Worm (Caenorhabditis elegans) whole organism, young adult: ENCODE measurements around the gene rdy-2.

Source experiments
- F10E7.11 ChIP-seq: sonication (generic microtip); optimal IDR thresholded peaks from 2 replicates; lab custom pipeline; 2017; ENCODE audit warnings: mild to moderate bottlenecking, missing genetic modification characterization, moderate library complexity, missing compliant biosample characterization
- F37B4.10 ChIP-seq: fragments of 200-800 bp; sonication (Bioruptor generic); IDR thresholded peaks from 2 replicates; pipeline ENCODE4 v1.3.6; 2022; ENCODE audit warnings: missing genetic modification characterization, missing compliant biosample characterization
- F57A8.1 ChIP-seq: fragments of 200-800 bp; sonication (Bioruptor generic); optimal IDR thresholded peaks from 2 replicates; lab custom pipeline; 2018; ENCODE audit warnings: mild to moderate bottlenecking, missing genetic modification characterization, moderate library complexity, missing compliant biosample characterization
- K11D2.4 ChIP-seq: fragments of 200-800 bp; sonication (Bioruptor generic); IDR thresholded peaks from 2 replicates; pipeline ENCODE4 v1.3.6; 2022; ENCODE audit warnings: missing genetic modification reagents, missing genetic modification characterization, missing compliant biosample characterization
- T07F8.4 ChIP-seq: sonication (generic microtip); optimal IDR thresholded peaks from 2 replicates; lab custom pipeline; 2016; ENCODE audit warnings: mild to moderate bottlenecking, missing genetic modification characterization, moderate library complexity, missing compliant biosample characterization
- Y53F4B.3 ChIP-seq: fragments of 200-800 bp; sonication (Bioruptor generic); IDR thresholded peaks from 2 replicates; pipeline ENCODE4 v1.3.6; 2022; ENCODE audit warnings: missing genetic modification reagents, missing genetic modification characterization, missing compliant biosample characterization
- Y56A3A.18 ChIP-seq: fragments of 200-800 bp; sonication (Bioruptor generic); IDR thresholded peaks from 2 replicates; pipeline ENCODE4 v1.3.6; 2022; ENCODE audit warnings: missing genetic modification reagents, missing genetic modification characterization, missing compliant biosample characterization
- Y67H2A.10 ChIP-seq: fragments of 200-800 bp; sonication (Bioruptor generic); conservative IDR thresholded peaks from 2 replicates; pipeline ENCODE4 v1.3.6; 2022; ENCODE audit warnings: missing genetic modification reagents, missing genetic modification characterization, missing compliant biosample characterization
- Y79H2A.3 ChIP-seq: fragments of 200-800 bp; sonication (Bioruptor generic); conservative IDR thresholded peaks from 2 replicates; pipeline ENCODE4 v1.3.6; 2022; ENCODE audit warnings: missing genetic modification reagents, missing genetic modification characterization, missing compliant biosample characterization
- akir-1 ChIP-seq: fragments of 200-800 bp; sonication (Bioruptor generic); optimal IDR thresholded peaks from 2 replicates; lab custom pipeline; 2018; ENCODE audit warnings: mild to moderate bottlenecking, missing genetic modification characterization, moderate library complexity, missing compliant biosample characterization
- ama-1 ChIP-seq, 3 experiments: fragments of 150-350 bp in 1 of 3; sonication (generic microtip) in 2 of 3; optimal IDR thresholded peaks; 2 replicates each; lab custom pipeline; 2014 to 2018; ENCODE audit warnings: missing biosample characterization in 2 of 3, missing genetic modification characterization in 2 of 3, missing genetic modification reagents in 2 of 3
- aptf-2 ChIP-seq: fragments of 200-800 bp; sonication (Bioruptor generic); conservative IDR thresholded peaks from 2 replicates; pipeline ENCODE4 v1.3.6; 2022; ENCODE audit warnings: missing genetic modification reagents, missing genetic modification characterization, missing compliant biosample characterization
- athp-1 ChIP-seq: sonication (generic microtip); optimal IDR thresholded peaks from 2 replicates; lab custom pipeline; 2017; ENCODE audit warnings: mild to moderate bottlenecking, missing genetic modification characterization, missing compliant biosample characterization
- ccch-3 ChIP-seq: fragments of 200-800 bp; sonication (Bioruptor generic); optimal IDR thresholded peaks from 2 replicates; lab custom pipeline; 2018; ENCODE audit warnings: mild to moderate bottlenecking, missing genetic modification characterization, missing compliant biosample characterization
- cebp-1 ChIP-seq, 2 experiments: fragments of 200-800 bp in 1 of 2; sonication (Bioruptor generic) in 1 of 2; sonication (generic microtip) in 1 of 2; IDR thresholded peaks in 1 of 2; optimal IDR thresholded peaks in 1 of 2; 2 replicates each; pipeline versions ENCODE4 v1.3.6 to Lab custom; 2017 to 2022; ENCODE audit warnings: missing compliant biosample characterization in 2 of 2, missing genetic modification characterization in 2 of 2, mild to moderate bottlenecking in 1 of 2, missing genetic modification reagents in 1 of 2, moderate library complexity in 1 of 2
- ceh-40 ChIP-seq: fragments of 200-800 bp; sonication (Bioruptor generic); IDR thresholded peaks from 2 replicates; pipeline ENCODE4 v1.3.6; 2022; ENCODE audit warnings: missing genetic modification characterization, missing compliant biosample characterization
- chd-7 ChIP-seq: sonication (generic microtip); optimal IDR thresholded peaks from 2 replicates; lab custom pipeline; 2016; ENCODE audit warnings: mild to moderate bottlenecking, missing genetic modification characterization, moderate library complexity, missing compliant biosample characterization
- die-1 ChIP-seq: sonication (generic microtip); optimal IDR thresholded peaks from 2 replicates; lab custom pipeline; 2016; ENCODE audit warnings: missing genotype, mild to moderate bottlenecking, missing genetic modification characterization, missing compliant biosample characterization
- dpff-1 ChIP-seq: sonication (generic microtip); optimal IDR thresholded peaks from 2 replicates; lab custom pipeline; 2017; ENCODE audit warnings: mild to moderate bottlenecking, missing genetic modification characterization, missing compliant biosample characterization
- egl-44 ChIP-seq: fragments of 200-800 bp; sonication (Bioruptor generic); IDR thresholded peaks from 2 replicates; pipeline ENCODE4 v1.3.6; 2022; ENCODE audit warnings: missing genetic modification reagents, missing genetic modification characterization, missing compliant biosample characterization
- ekl-4 ChIP-seq: fragments of 200-800 bp; sonication (Bioruptor generic); IDR thresholded peaks from 2 replicates; pipeline ENCODE4 v1.3.6; 2022; ENCODE audit warnings: missing genetic modification reagents, missing genetic modification characterization, missing compliant biosample characterization
- gei-17 ChIP-seq: fragments of 200-800 bp; sonication (Bioruptor generic); optimal IDR thresholded peaks from 2 replicates; lab custom pipeline; 2018; ENCODE audit warnings: mild to moderate bottlenecking, missing genetic modification characterization, missing compliant biosample characterization
- him-1 ChIP-seq: sonication (generic microtip); optimal IDR thresholded peaks from 2 replicates; lab custom pipeline; 2016; ENCODE audit warnings: missing genotype, missing genetic modification reagents, missing genetic modification characterization, missing compliant biosample characterization
- hlh-26 ChIP-seq: fragments of 200-800 bp; sonication (Bioruptor generic); conservative IDR thresholded peaks from 2 replicates; pipeline ENCODE4 v1.3.6; 2022; ENCODE audit warnings: missing genetic modification reagents, missing genetic modification characterization, missing compliant biosample characterization
- hrde-1 ChIP-seq: sonication (generic microtip); optimal IDR thresholded peaks from 2 replicates; lab custom pipeline; 2016; ENCODE audit warnings: missing genetic modification characterization, mild to moderate bottlenecking, missing compliant biosample characterization, moderate library complexity, missing genotype, missing genetic modification reagents, borderline replicate concordance
- lsy-27 ChIP-seq: sonication (generic microtip); optimal IDR thresholded peaks from 2 replicates; lab custom pipeline; 2017; ENCODE audit warnings: missing genetic modification characterization, mild to moderate bottlenecking, missing compliant biosample characterization, antibody characterized with exemption, missing genotype, borderline replicate concordance; ENCODE audit not compliant: insufficient read depth
- mcd-1 ChIP-seq: fragments of 200-800 bp; sonication (Bioruptor generic); IDR thresholded peaks from 2 replicates; pipeline ENCODE4 v1.3.6; 2022; ENCODE audit warnings: missing genetic modification reagents, missing genetic modification characterization, missing compliant biosample characterization
- mxl-1 ChIP-seq: sonication (generic microtip); optimal IDR thresholded peaks from 2 replicates; lab custom pipeline; 2016; ENCODE audit warnings: missing genetic modification characterization, missing compliant biosample characterization
- nfya-2 ChIP-seq: fragments of 200-800 bp; sonication (Bioruptor generic); IDR thresholded peaks from 2 replicates; pipeline ENCODE4 v1.3.6; 2022; ENCODE audit warnings: missing genetic modification reagents, missing genetic modification characterization, missing compliant biosample characterization
- nhr-120 ChIP-seq: fragments of 200-800 bp; sonication (Bioruptor generic); IDR thresholded peaks from 2 replicates; pipeline ENCODE4 v1.3.6; 2022; ENCODE audit warnings: missing genetic modification characterization, missing compliant biosample characterization
- nhr-27 ChIP-seq: fragments of 200-800 bp; sonication (Bioruptor generic); optimal IDR thresholded peaks from 2 replicates; lab custom pipeline; 2018; ENCODE audit warnings: mild to moderate bottlenecking, missing genetic modification characterization, moderate library complexity, missing compliant biosample characterization
- nhr-80 ChIP-seq: sonication (generic microtip); optimal IDR thresholded peaks from 2 replicates; lab custom pipeline; 2016; ENCODE audit warnings: missing genetic modification characterization, missing compliant biosample characterization
- nhr-90 ChIP-seq: sonication (generic microtip); optimal IDR thresholded peaks from 2 replicates; lab custom pipeline; 2016; ENCODE audit warnings: missing genotype, mild to moderate bottlenecking, missing genetic modification characterization, missing compliant biosample characterization
- pha-4 ChIP-seq: fragments of 150-350 bp; sonication (generic microtip); optimal IDR thresholded peaks from 2 replicates; lab custom pipeline; 2014; ENCODE audit warnings: missing biosample characterization, missing genetic modification reagents, missing genetic modification characterization
- rcor-1 ChIP-seq: fragments of 200-800 bp; sonication (Bioruptor generic); IDR thresholded peaks from 2 replicates; pipeline ENCODE4 v1.3.6; 2022; ENCODE audit warnings: missing genetic modification reagents, missing genetic modification characterization, missing compliant biosample characterization
- repo-1 ChIP-seq: sonication (generic microtip); optimal IDR thresholded peaks from 2 replicates; lab custom pipeline; 2017; ENCODE audit warnings: mild to moderate bottlenecking, missing genetic modification characterization, missing compliant biosample characterization
- rpc-1 ChIP-seq, 2 experiments: fragments of 150-350 bp in 1 of 2; sonication (generic microtip) in 1 of 2; optimal IDR thresholded peaks; 2 replicates each; lab custom pipeline; 2014 to 2018; ENCODE audit warnings: missing biosample characterization in 1 of 2, missing genetic modification characterization in 1 of 2, missing genetic modification reagents in 1 of 2, missing genotype in 1 of 2
- sdz-38 ChIP-seq: sonication (generic microtip); optimal IDR thresholded peaks from 2 replicates; lab custom pipeline; 2016; ENCODE audit warnings: missing genotype, missing genetic modification characterization, missing compliant biosample characterization
- snpc-1.1 ChIP-seq: sonication (generic microtip); optimal IDR thresholded peaks from 2 replicates; lab custom pipeline; 2017; ENCODE audit warnings: missing genetic modification characterization, mild to moderate bottlenecking, missing compliant biosample characterization, antibody characterized with exemption, moderate library complexity, missing genotype, missing genetic modification reagents; ENCODE audit not compliant: insufficient read depth
- somi-1 ChIP-seq: fragments of 200-800 bp; sonication (Bioruptor generic); optimal IDR thresholded peaks from 2 replicates; lab custom pipeline; 2018; ENCODE audit warnings: mild to moderate bottlenecking, missing genetic modification characterization, missing compliant biosample characterization
- tbp1 ChIP-seq: fragments of 200-800 bp; sonication (Bioruptor generic); optimal IDR thresholded peaks from 2 replicates; lab custom pipeline; 2018; ENCODE audit warnings: mild to moderate bottlenecking, missing genetic modification characterization, missing compliant biosample characterization
- tlf-1 ChIP-seq: fragments of 200-800 bp; sonication (Bioruptor generic); optimal IDR thresholded peaks from 2 replicates; lab custom pipeline; 2018; ENCODE audit warnings: mild to moderate bottlenecking, missing genetic modification characterization, missing compliant biosample characterization
- unc-62 ChIP-seq: fragments of 150-350 bp; optimal IDR thresholded peaks from 2 replicates; lab custom pipeline; 2014; ENCODE audit warnings: missing biosample characterization, missing genetic modification reagents, missing genetic modification characterization
- xnd-1 ChIP-seq: sonication (generic microtip); optimal IDR thresholded peaks from 2 replicates; lab custom pipeline; 2016; ENCODE audit warnings: missing genotype, missing genetic modification reagents, missing genetic modification characterization, missing compliant biosample characterization
- ztf-22 ChIP-seq: fragments of 200-800 bp; sonication (Bioruptor generic); optimal IDR thresholded peaks from 2 replicates; lab custom pipeline; 2018; ENCODE audit warnings: mild to moderate bottlenecking, missing genetic modification characterization, moderate library complexity, missing compliant biosample characterization
- ztf-28 ChIP-seq: fragments of 200-800 bp; sonication (Bioruptor generic); IDR thresholded peaks from 2 replicates; pipeline ENCODE4 v1.3.6; 2022; ENCODE audit warnings: missing genetic modification reagents, missing genetic modification characterization, missing compliant biosample characterization

rdy-2 gene

ce11 chrV:13649730-13650349 lies 49.1 kb upstream of the rdy-2 start, which contains the start of gene H37A05.4 (continued):
- TF ChIP-seq F10E7.11 (tag; lab: Kevin White, UChicago) (peak; percentile 57), rcor-1 (GFP tag; lab: Robert Waterston, UW) (no peak), T07F8.4 (tag; lab: Kevin White, UChicago) (no peak), ztf-28 (no peak), nhr-80 (peak; percentile 63), Y53F4B.3 (GFP tag; lab: Robert Waterston, UW) (no peak), snpc-1.1 (tag; lab: Kevin White, UChicago) (no peak), hlh-26 (GFP tag; lab: Robert Waterston, UW) (no peak), Y67H2A.10 (GFP tag; lab: Robert Waterston, UW) (peak; percentile 26; the same call in 1 of the 2 replicates), xnd-1 (tag; lab: Kevin White, UChicago) (no peak), Y56A3A.18 (no peak; the same call in none of the 2 replicates), rpc-1 (optimal IDR thresholded peaks at IDR 0.05; lab: Kevin White, UChicago) (no peak), rpc-1 (tag; optimal IDR thresholded peaks at IDR 0.05; lab: Kevin White, UChicago) (no peak), die-1 (tag; lab: Kevin White, UChicago) (peak; percentile 30), Y79H2A.3 (GFP tag; lab: Robert Waterston, UW) (0 out of 2 replicates have a peak, but pooled peaks have one; percentile 14), aptf-2 (GFP tag; lab: Robert Waterston, UW) (peak; percentile 96), unc-62 (GFP tag; lab: Kevin White, UChicago) (no peak), somi-1 (no peak), tlf-1 (GFP tag; lab: Kevin White, UChicago) (peak; percentile 74), tbp1 (GFP tag; lab: Kevin White, UChicago) (peak; percentile 39), athp-1 (peak; percentile 89), cebp-1 (GFP tag; IDR thresholded peaks at IDR 0.05; lab: Robert Waterston, UW) (no peak), cebp-1 (tag; optimal IDR thresholded peaks at IDR 0.05; lab: Kevin White, UChicago) (peak; percentile 81), mcd-1 (GFP tag; lab: Robert Waterston, UW) (peak; percentile 53), ztf-22 (GFP tag; lab: Kevin White, UChicago) (peak; percentile 10), F57A8.1 (GFP tag; lab: Kevin White, UChicago) (no peak), akir-1 (GFP tag; lab: Kevin White, UChicago) (no peak), sdz-38 (tag; lab: Kevin White, UChicago) (no peak), hrde-1 (tag; lab: Kevin White, UChicago) (peak; percentile 5), egl-44 (GFP tag; lab: Robert Waterston, UW) (peak; percentile 56; the same call in 1 of the 2 replicates), chd-7 (peak; percentile 55), nhr-27 (tag; lab: Kevin White, UChicago) (peak; percentile 50), nfya-2 (GFP tag; lab: Robert Waterston, UW) (no peak), F37B4.10 (no peak), dpff-1 (tag; lab: Kevin White, UChicago) (peak; percentile 90), ekl-4 (peak; percentile 76), gei-17 (GFP tag; lab: Kevin White, UChicago) (no peak), lsy-27 (tag; lab: Kevin White, UChicago) (no peak), him-1 (peak; percentile 58), repo-1 (tag; lab: Kevin White, UChicago) (peak; percentile 85), pha-4 (no peak), ccch-3 (GFP tag; lab: Kevin White, UChicago) (no peak), nhr-90 (peak; percentile 51), ama-1 (optimal IDR thresholded peaks at IDR 0.05; lab: Kevin White, UChicago) (peak; percentile 66), ama-1 (GFP tag; optimal IDR thresholded peaks at IDR 0.05; lab: Kevin White, UChicago) (peak; percentile 8 to 62), nhr-120 (GFP tag; lab: Robert Waterston, UW) (no peak), mxl-1 (tag; lab: Kevin White, UChicago) (no peak), K11D2.4 (peak; percentile 73), ceh-40 (no peak; the same call in 1 of the 2 replicates)
